Worm (Caenorhabditis elegans): Measurements from ENCODE around the gene C37C3.11.

Gene C37C3.11

ce11 chrV:7893812-7894381 lies 29.3 kb upstream of the C37C3.11 start, which contains the start of gene F40A3.6:
F40A3.6 (minus strand) TSS chrV:7893862.
- no peak for TF ChIP-seq unc-42 (tag; optimal IDR thresholded peaks at IDR 0.05)
- no peak for TF ChIP-seq hlh-30 (tag; optimal IDR thresholded peaks at IDR 0.05; ENCODE audit: insufficient read depth)
- TF ChIP-seq pag-3 (tag; optimal IDR thresholded peaks at IDR 0.05; ENCODE audit: borderline replicate concordance): no peak

DNA sequence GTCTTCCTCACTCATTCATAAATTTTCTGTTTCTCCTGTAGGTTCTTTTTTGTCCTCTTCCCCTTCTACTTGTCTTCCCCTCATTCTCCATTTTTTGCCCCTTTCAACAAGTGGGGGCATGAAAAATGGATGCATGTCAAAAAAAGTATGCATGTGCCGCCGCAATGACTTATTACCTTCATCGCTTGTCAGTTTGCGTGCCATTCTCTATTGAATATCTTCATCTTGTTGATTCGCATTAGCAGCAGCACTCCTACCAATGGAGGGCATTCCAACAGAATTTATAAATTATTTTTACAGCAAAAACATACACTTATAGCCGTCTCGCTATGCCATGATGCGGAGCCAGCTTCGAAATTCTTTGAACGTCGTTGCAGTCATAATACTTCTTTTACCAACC lies 26.7 kb upstream of the C37C3.11 start, which contains the start of gene F40A3.1:
F40A3.1 (plus strand) TSS at position 301 of the 400 bp plus-strand sequence.
- TF ChIP-seq pros-1 (tag; optimal IDR thresholded peaks at IDR 0.05) (no peak), ref-2 (tag; optimal IDR thresholded peaks at IDR 0.05) (no peak), pax-1 (tag; optimal IDR thresholded peaks at IDR 0.05) (no peak), ceh-45 (GFP tag; IDR thresholded peaks at IDR 0.05) (no peak), ama-1 (optimal IDR thresholded peaks at IDR 0.05) (no peak), pqm-1 (tag; optimal IDR thresholded peaks at IDR 0.05) (no peak), tbx-2 (tag; optimal IDR thresholded peaks at IDR 0.05) (no peak), ceh-9 (tag; optimal IDR thresholded peaks at IDR 0.05) (no peak)

DNA sequence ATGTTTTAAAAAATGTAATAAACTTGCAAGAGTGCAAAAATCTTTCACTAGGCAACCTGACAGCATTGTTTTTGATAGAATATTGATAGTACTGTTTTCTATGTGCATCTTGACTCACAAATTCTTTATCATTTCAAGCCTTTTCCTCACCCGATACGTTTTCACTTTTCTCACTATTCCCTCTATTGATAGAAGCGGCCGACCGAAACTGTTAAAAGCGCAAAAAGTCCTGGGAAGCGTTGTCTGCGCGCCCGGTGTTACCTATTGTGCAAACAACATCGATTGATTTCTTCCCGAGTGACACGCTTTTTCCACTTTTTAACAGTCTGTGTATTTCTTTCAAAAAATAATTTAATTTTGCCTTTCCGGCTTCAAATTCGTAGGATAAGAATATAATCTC lies 23.5 kb upstream of the C37C3.11 start:
- TF ChIP-seq elt-2 (tag; optimal IDR thresholded peaks at IDR 0.05): no peak
- no peak for TF ChIP-seq fkh-10 (GFP tag; optimal IDR thresholded peaks at IDR 0.05)
- TF ChIP-seq ceh-24 (tag; optimal IDR thresholded peaks at IDR 0.05): no peak
- no peak for TF ChIP-seq C08G9.2 (tag; optimal IDR thresholded peaks at IDR 0.05)
- no peak for TF ChIP-seq ceh-14 (tag; optimal IDR thresholded peaks at IDR 0.05)
- no peak for TF ChIP-seq ceh-31 (tag; optimal IDR thresholded peaks at IDR 0.05)
- TF ChIP-seq sox-2 (GFP tag; IDR thresholded peaks at IDR 0.05): no peak
- no peak for TF ChIP-seq hlh-8 (tag; optimal IDR thresholded peaks at IDR 0.05)
- no peak for TF ChIP-seq npax-4 (tag; optimal IDR thresholded peaks at IDR 0.05)
- no peak for TF ChIP-seq zip-5 (tag; optimal IDR thresholded peaks at IDR 0.05)
- no peak for TF ChIP-seq ceh-19 (GFP tag; optimal IDR thresholded peaks at IDR 0.05)
- no peak for TF ChIP-seq unc-55 (GFP tag; optimal IDR thresholded peaks at IDR 0.05)
- no peak for TF ChIP-seq tbx-2 (tag; optimal IDR thresholded peaks at IDR 0.05)
- TF ChIP-seq mec-3 (tag; optimal IDR thresholded peaks at IDR 0.05; ENCODE audit: borderline replicate concordance): no peak
- no peak for TF ChIP-seq ttx-3 (tag; optimal IDR thresholded peaks at IDR 0.05)
- TF ChIP-seq gmeb-2 (tag; optimal IDR thresholded peaks at IDR 0.05): no peak

ce11 chrV:7884441-7884840 lies 19.9 kb upstream of the C37C3.11 start:
- TF ChIP-seq nfya-1 (tag; optimal IDR thresholded peaks at IDR 0.05): no peak

ce11 chrV:7878411-7878964 lies 13.9 kb upstream of the C37C3.11 start, which contains the start of gene F40A3.2:
F40A3.2 (plus strand) TSS chrV:7878914.
- TF ChIP-seq eyg-1 (tag; optimal IDR thresholded peaks at IDR 0.05): no peak
- TF ChIP-seq elt-2 (tag; optimal IDR thresholded peaks at IDR 0.05): no peak
- TF ChIP-seq ceh-31 (tag; optimal IDR thresholded peaks at IDR 0.05): no peak
- no peak for TF ChIP-seq fkh-10 (GFP tag; optimal IDR thresholded peaks at IDR 0.05)

ce11 chrV:7876881-7877475 lies 12.4 kb upstream of the C37C3.11 start, which contains the start of gene F40A3.3:
F40A3.3 (plus strand) TSS chrV:7877444.
- no peak for TF ChIP-seq nfya-1 (tag; optimal IDR thresholded peaks at IDR 0.05)
- TF ChIP-seq Y22D7AL.16 (tag; optimal IDR thresholded peaks at IDR 0.05): no peak
- TF ChIP-seq ceh-31 (tag; optimal IDR thresholded peaks at IDR 0.05): no peak
- no peak for TF ChIP-seq sox-4 (tag; optimal IDR thresholded peaks at IDR 0.05)
- TF ChIP-seq ceh-30 (tag; optimal IDR thresholded peaks at IDR 0.05): no peak
- no peak for TF ChIP-seq ceh-9 (tag; optimal IDR thresholded peaks at IDR 0.05)
- TF ChIP-seq unc-55 (GFP tag; optimal IDR thresholded peaks at IDR 0.05): no peak
- TF ChIP-seq ceh-19 (GFP tag; optimal IDR thresholded peaks at IDR 0.05): no peak
- no peak for TF ChIP-seq fax-1 (tag; optimal IDR thresholded peaks at IDR 0.05)

Data from whole organism, late embryonic.